Worm (Caenorhabditis elegans): ENCODE measurements around the gene hrg-4.

- TF ChIP-seq him-1 (tag; optimal IDR thresholded peaks at IDR 0.05) (no peak), W03F9.2 (tag; optimal IDR thresholded peaks at IDR 0.05) (no peak)
Measured at ce11 chrIV:11008255-11008654, 22.5 kb downstream of the hrg-4 start.
